Worm (Caenorhabditis elegans) whole organism, L4 larva: ENCODE results near the gene K06A9.2.

Experiments used
- F26F4.8 ChIP-seq: fragments of 200-800 bp; sonication (Bioruptor generic); conservative IDR thresholded peaks from 2 replicates; pipeline ENCODE4 v1.3.6; 2022; ENCODE audit warnings: missing genetic modification characterization, missing compliant biosample characterization
- ZK546.5 ChIP-seq, 2 experiments: sonication (generic microtip); optimal IDR thresholded peaks; 2 replicates each; lab custom pipeline; 2017; ENCODE audit warnings: missing biosample characterization in 2 of 2, missing genetic modification characterization in 2 of 2
- mdl-1 ChIP-seq, 2 experiments: fragments of 150-350 bp in 1 of 2; sonication (generic microtip) in 1 of 2; optimal IDR thresholded peaks; 2 replicates each; lab custom pipeline; 2014 to 2017; ENCODE audit warnings: missing biosample characterization in 2 of 2, missing genetic modification characterization in 2 of 2
- nhr-11 ChIP-seq: fragments of 150-350 bp; optimal IDR thresholded peaks from 2 replicates; lab custom pipeline; 2014; ENCODE audit warnings: missing biosample characterization, missing genetic modification characterization
- nhr-48 ChIP-seq: sonication (generic microtip); optimal IDR thresholded peaks from 2 replicates; lab custom pipeline; 2016; ENCODE audit warnings: mild to moderate bottlenecking, missing genetic modification characterization, missing compliant biosample characterization
- skn-1 ChIP-seq: fragments of 150-350 bp; optimal IDR thresholded peaks from 2 replicates; lab custom pipeline; 2014; ENCODE audit warnings: missing biosample characterization, missing genetic modification characterization
- ztf-11 ChIP-seq: fragments of 150-350 bp; optimal IDR thresholded peaks from 2 replicates; lab custom pipeline; 2014; ENCODE audit warnings: missing biosample characterization, missing genetic modification characterization

- TF ChIP-seq skn-1 (no peak), ZK546.5 (tag; optimal IDR thresholded peaks at IDR 0.05; lab: Kevin White, UChicago) (no peak), nhr-48 (tag; lab: Kevin White, UChicago) (no peak), nhr-11 (no peak), ztf-11 (no peak), mdl-1 (tag; optimal IDR thresholded peaks at IDR 0.05; lab: Kevin White, UChicago) (no peak), F26F4.8 (GFP tag; lab: Robert Waterston, UW) (no peak)
Measured at ce11 chrX:1538830-1539229, 2.7 kb downstream of the K06A9.2 start.
